Worm (Caenorhabditis elegans) whole organism, L1 larva: ENCODE measurements around the gene ZK105.12.

Experiments used
- C04F5.9 ChIP-seq: sonication (generic microtip); optimal IDR thresholded peaks from 2 replicates; lab custom pipeline; 2016; ENCODE audit warnings: missing genetic modification characterization, missing compliant biosample characterization
- C16A3.4 ChIP-seq: fragments of 150-350 bp; optimal IDR thresholded peaks from 2 replicates; lab custom pipeline; 2014; ENCODE audit warnings: missing biosample characterization, missing genetic modification characterization
- Y116A8C.19 ChIP-seq: sonication (generic microtip); optimal IDR thresholded peaks from 2 replicates; lab custom pipeline; 2016; ENCODE audit warnings: missing compliant biosample characterization, missing genetic modification characterization, borderline replicate concordance
- aha-1 ChIP-seq: fragments of 150-350 bp; optimal IDR thresholded peaks from 2 replicates; lab custom pipeline; 2014; ENCODE audit warnings: missing biosample characterization, missing genetic modification characterization
- aly-2 ChIP-seq: fragments of 150-350 bp; optimal IDR thresholded peaks from 2 replicates; lab custom pipeline; 2014; ENCODE audit warnings: missing biosample characterization, missing genetic modification characterization
- ama-1 ChIP-seq: fragments of 150-350 bp; optimal IDR thresholded peaks from 2 replicates; lab custom pipeline; 2014
- blmp-1 ChIP-seq: fragments of 150-350 bp; optimal IDR thresholded peaks from 2 replicates; lab custom pipeline; 2014; ENCODE audit warnings: missing biosample characterization, missing genetic modification characterization
- efl-1 ChIP-seq, 4 experiments: fragments of 150-350 bp; optimal IDR thresholded peaks in 3 of 4; peaks in 1 of 4; 1 replicate in 1 of 4; 2 replicates in 3 of 4; lab custom pipeline; 2014; ENCODE audit warnings: missing biosample characterization in 2 of 4, missing genetic modification characterization in 2 of 4, missing genetic modification reagents in 2 of 4
- elt-3 ChIP-seq, 6 experiments: fragments of 150-350 bp in 1 of 6; sonication (generic microtip); optimal IDR thresholded peaks; 2 replicates each; lab custom pipeline; 2017 to 2018; ENCODE audit warnings: missing biosample characterization in 6 of 6, missing genetic modification characterization in 6 of 6, inconsistent platforms in 1 of 6
- fkh-10 ChIP-seq: sonication (generic microtip); optimal IDR thresholded peaks from 2 replicates; lab custom pipeline; 2017; ENCODE audit warnings: missing biosample characterization, missing genetic modification reagents, missing genetic modification characterization
- fkh-8 ChIP-seq: sonication (generic microtip); optimal IDR thresholded peaks from 2 replicates; lab custom pipeline; 2016; ENCODE audit warnings: mild to moderate bottlenecking, missing genetic modification characterization, missing compliant biosample characterization
- fos-1 ChIP-seq: fragments of 150-350 bp; optimal IDR thresholded peaks from 2 replicates; lab custom pipeline; 2014; ENCODE audit warnings: missing biosample characterization, missing genetic modification characterization
- irx-1 ChIP-seq: sonication (generic microtip); optimal IDR thresholded peaks from 2 replicates; lab custom pipeline; 2016; ENCODE audit warnings: missing genetic modification characterization, missing compliant biosample characterization
- isw-1 ChIP-seq: fragments of 200-800 bp; sonication (Bioruptor generic); IDR thresholded peaks from 2 replicates; pipeline ENCODE4 v1.3.6; 2022; ENCODE audit warnings: missing genetic modification characterization, missing compliant biosample characterization
- lin-13 ChIP-seq: fragments of 150-350 bp; optimal IDR thresholded peaks from 2 replicates; lab custom pipeline; 2014; ENCODE audit warnings: missing biosample characterization, missing genetic modification reagents, missing genetic modification characterization
- lin-35 ChIP-seq, 2 experiments: fragments of 150-350 bp; optimal IDR thresholded peaks; 2 replicates each; lab custom pipeline; 2014; ENCODE audit warnings: missing biosample characterization in 2 of 2, missing genetic modification characterization in 2 of 2, missing genetic modification reagents in 2 of 2
- lin-39 ChIP-seq: fragments of 150-350 bp; optimal IDR thresholded peaks from 2 replicates; lab custom pipeline; 2014; ENCODE audit warnings: missing biosample characterization, missing genetic modification reagents, missing genetic modification characterization
- lir-3 ChIP-seq: sonication (generic microtip); optimal IDR thresholded peaks from 2 replicates; lab custom pipeline; 2016; ENCODE audit warnings: mild to moderate bottlenecking, missing genetic modification characterization, moderate library complexity, missing compliant biosample characterization; ENCODE audit not compliant: poor library complexity
- mef-2 ChIP-seq: fragments of 150-350 bp; optimal IDR thresholded peaks from 2 replicates; lab custom pipeline; 2014; ENCODE audit warnings: missing biosample characterization, missing genetic modification characterization
- nhr-11 ChIP-seq: fragments of 150-350 bp; optimal IDR thresholded peaks from 2 replicates; lab custom pipeline; 2014; ENCODE audit warnings: missing biosample characterization, missing genetic modification characterization
- nhr-12 ChIP-seq: sonication (generic microtip); optimal IDR thresholded peaks from 2 replicates; lab custom pipeline; 2017; ENCODE audit warnings: missing biosample characterization, missing genetic modification characterization
- nhr-19 ChIP-seq: fragments of 200-800 bp; sonication (Bioruptor generic); conservative IDR thresholded peaks from 2 replicates; pipeline ENCODE4 v1.3.6; 2022; ENCODE audit warnings: missing genetic modification characterization, missing compliant biosample characterization
- nhr-20 ChIP-seq: sonication (generic microtip); optimal IDR thresholded peaks from 2 replicates; lab custom pipeline; 2016; ENCODE audit warnings: mild to moderate bottlenecking, missing genetic modification characterization, missing compliant biosample characterization
- nhr-237 ChIP-seq: fragments of 150-350 bp; optimal IDR thresholded peaks from 2 replicates; lab custom pipeline; 2014; ENCODE audit warnings: missing biosample characterization, missing genetic modification characterization
- nhr-28 ChIP-seq: fragments of 150-350 bp; optimal IDR thresholded peaks from 2 replicates; lab custom pipeline; 2014; ENCODE audit warnings: missing biosample characterization, missing genetic modification characterization
- nhr-47 ChIP-seq: sonication (generic microtip); optimal IDR thresholded peaks from 2 replicates; lab custom pipeline; 2016; ENCODE audit warnings: mild to moderate bottlenecking, missing genetic modification characterization, moderate library complexity, missing compliant biosample characterization
- nhr-71 ChIP-seq: sonication (generic microtip); optimal IDR thresholded peaks from 2 replicates; lab custom pipeline; 2016; ENCODE audit warnings: mild to moderate bottlenecking, missing genetic modification characterization, moderate library complexity, missing compliant biosample characterization
- nhr-77 ChIP-seq: fragments of 150-350 bp; optimal IDR thresholded peaks from 2 replicates; lab custom pipeline; 2014; ENCODE audit warnings: missing biosample characterization, missing genetic modification characterization
- nhr-84 ChIP-seq: sonication (generic microtip); optimal IDR thresholded peaks from 2 replicates; lab custom pipeline; 2017; ENCODE audit warnings: missing biosample characterization, missing genetic modification characterization
- nhr-85 ChIP-seq: sonication (generic microtip); peaks from one replicate; lab custom pipeline; 2016; ENCODE audit warnings: missing genetic modification characterization, inconsistent platforms, missing compliant biosample characterization
- nhr-90 ChIP-seq: sonication (generic microtip); optimal IDR thresholded peaks from 2 replicates; lab custom pipeline; 2016; ENCODE audit warnings: mild to moderate bottlenecking, missing genetic modification characterization, missing compliant biosample characterization; ENCODE audit not compliant: poor library complexity
- rnt-1 ChIP-seq: sonication (generic microtip); optimal IDR thresholded peaks from 2 replicates; lab custom pipeline; 2016; ENCODE audit warnings: mild to moderate bottlenecking, missing genetic modification characterization, moderate library complexity, missing compliant biosample characterization
- snpc-4 ChIP-seq: fragments of 150-350 bp; optimal IDR thresholded peaks from 2 replicates; lab custom pipeline; 2014; ENCODE audit warnings: missing biosample characterization, missing genetic modification characterization
- snu-23 ChIP-seq: sonication (generic microtip); optimal IDR thresholded peaks from 2 replicates; lab custom pipeline; 2016; ENCODE audit warnings: missing genetic modification characterization, missing compliant biosample characterization
- sup-37 ChIP-seq: fragments of 200-800 bp; sonication (Bioruptor generic); optimal IDR thresholded peaks from 2 replicates; lab custom pipeline; 2018; ENCODE audit warnings: mild to moderate bottlenecking, missing genetic modification characterization, missing compliant biosample characterization
- swsn-7 ChIP-seq: sonication (generic microtip); optimal IDR thresholded peaks from 2 replicates; lab custom pipeline; 2016; ENCODE audit warnings: missing genetic modification characterization, missing compliant biosample characterization
- unc-130 ChIP-seq: fragments of 150-350 bp; optimal IDR thresholded peaks from 2 replicates; lab custom pipeline; 2017; ENCODE audit warnings: missing biosample characterization, missing genetic modification characterization, inconsistent platforms
- unc-62 ChIP-seq: fragments of 150-350 bp; optimal IDR thresholded peaks from 2 replicates; lab custom pipeline; 2014; ENCODE audit warnings: missing biosample characterization, missing genetic modification reagents, missing genetic modification characterization
- xbp-1 ChIP-seq: sonication (generic microtip); optimal IDR thresholded peaks from 2 replicates; lab custom pipeline; 2016; ENCODE audit warnings: missing genetic modification characterization, missing compliant biosample characterization
- zag-1 ChIP-seq: fragments of 150-350 bp; optimal IDR thresholded peaks from 2 replicates; lab custom pipeline; 2014; ENCODE audit warnings: missing biosample characterization, missing genetic modification characterization
- zip-4 ChIP-seq: fragments of 200-800 bp; sonication (Bioruptor generic); optimal IDR thresholded peaks from 2 replicates; lab custom pipeline; 2018; ENCODE audit warnings: mild to moderate bottlenecking, missing genetic modification characterization, moderate library complexity, missing compliant biosample characterization
- ztf-11 ChIP-seq, 2 experiments: sonication (generic microtip); optimal IDR thresholded peaks; 2 replicates each; lab custom pipeline; 2016 to 2017; ENCODE audit warnings: missing genetic modification characterization in 2 of 2, missing biosample characterization in 1 of 2, missing compliant biosample characterization in 1 of 2
- ztf-4 ChIP-seq: fragments of 150-350 bp; optimal IDR thresholded peaks from 2 replicates; lab custom pipeline; 2014; ENCODE audit warnings: missing biosample characterization, missing genetic modification characterization

ZK105.12 gene

DNA sequence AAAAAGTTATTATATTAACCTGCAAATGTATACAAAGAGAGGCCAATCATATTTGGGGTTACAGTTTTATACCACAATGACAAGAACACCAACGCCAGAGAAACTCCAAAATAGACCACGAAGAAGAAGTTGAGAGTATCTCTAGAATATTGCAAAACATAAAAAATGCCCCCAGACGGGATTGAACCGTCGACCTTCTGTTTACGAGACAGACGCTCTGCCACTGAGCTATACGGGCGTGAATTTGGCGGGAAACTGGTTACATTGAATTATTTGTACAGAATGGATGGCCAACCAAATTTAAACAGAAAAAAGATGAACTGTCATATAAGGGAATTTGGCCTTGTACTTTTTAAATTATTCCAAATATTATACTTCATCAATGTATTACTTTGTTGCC lies 14.6 kb upstream of the ZK105.12 start (continued):
- TF ChIP-seq efl-1 (optimal IDR thresholded peaks at IDR 0.05; lab: Kevin White, UChicago): peak; percentile 38 to 52
- TF ChIP-seq efl-1 (GFP tag; optimal IDR thresholded peaks at IDR 0.05 in 1 of 2; lab: Kevin White, UChicago): peak; percentile 47 to 93
- peak; percentile 54 for TF ChIP-seq C16A3.4
- peak; percentile 42 for TF ChIP-seq lin-13 (GFP tag; lab: Kevin White, UChicago)
- peak; percentile 73 for TF ChIP-seq ztf-4 (tag; lab: Kevin White, UChicago)
- TF ChIP-seq aha-1 (tag; lab: Kevin White, UChicago): no peak
- no peak for TF ChIP-seq mef-2 (tag; lab: Kevin White, UChicago)
- TF ChIP-seq snpc-4: no peak
- TF ChIP-seq unc-130 (tag; lab: Kevin White, UChicago): peak; percentile 13
- peak; percentile 19 for TF ChIP-seq rnt-1 (tag; lab: Kevin White, UChicago)
- no peak for TF ChIP-seq nhr-11
- TF ChIP-seq ama-1 (lab: Kevin White, UChicago): peak; percentile 62
- peak; percentile 79 for TF ChIP-seq snu-23 (GFP tag; lab: Kevin White, UChicago)
- peak; percentile 59 for TF ChIP-seq nhr-47 (tag; lab: Kevin White, UChicago)
- peak; percentile 56 for TF ChIP-seq swsn-7 (tag; lab: Kevin White, UChicago)
- peak; percentile 46 to 82 for TF ChIP-seq lin-35 (GFP tag; optimal IDR thresholded peaks at IDR 0.05; lab: Kevin White, UChicago)
- no peak for TF ChIP-seq fkh-10 (GFP tag; lab: Kevin White, UChicago)
- TF ChIP-seq ztf-11 (tag; optimal IDR thresholded peaks at IDR 0.05; lab: Kevin White, UChicago): no peak
- TF ChIP-seq nhr-237 (tag; lab: Kevin White, UChicago): no peak
- TF ChIP-seq C04F5.9: no peak
- TF ChIP-seq fos-1 (tag; lab: Kevin White, UChicago): peak; percentile 50
- TF ChIP-seq nhr-20 (tag; lab: Kevin White, UChicago): peak; percentile 67
- no peak for TF ChIP-seq nhr-12
- no peak for TF ChIP-seq Y116A8C.19 (tag; lab: Kevin White, UChicago)
- TF ChIP-seq nhr-28 (tag; lab: Kevin White, UChicago): no peak
- no peak for TF ChIP-seq aly-2 (tag; lab: Kevin White, UChicago)
- peak; percentile 66 for TF ChIP-seq nhr-90 (tag; lab: Kevin White, UChicago)
- no peak for TF ChIP-seq nhr-84 (tag; lab: Kevin White, UChicago)
- no peak for TF ChIP-seq lin-39
- TF ChIP-seq isw-1: no peak
- TF ChIP-seq lir-3 (tag; lab: Kevin White, UChicago): peak; percentile 48
- peak; percentile 71 for TF ChIP-seq nhr-71 (tag; lab: Kevin White, UChicago)
- no peak for TF ChIP-seq sup-37 (GFP tag; lab: Kevin White, UChicago)
- peak in 2 of 6 experiments; percentile 2 to 48 for TF ChIP-seq elt-3 (tag; optimal IDR thresholded peaks at IDR 0.05; lab: Kevin White, UChicago)
- no peak for TF ChIP-seq zip-4 (GFP tag; lab: Kevin White, UChicago)

ce11 chrV:7728679-7729027 lies 12.7 kb upstream of the ZK105.12 start, which contains the start of gene Y97E10C.1:
TSS of gene Y97E10C.1 (plus strand) at chrV:7728879.
- TF ChIP-seq lir-3 (tag; lab: Kevin White, UChicago) (no peak), zag-1 (tag; lab: Kevin White, UChicago) (no peak), isw-1 (no peak), swsn-7 (tag; lab: Kevin White, UChicago) (no peak), nhr-85 (tag; lab: Kevin White, UChicago) (peak; percentile 87), blmp-1 (tag; lab: Kevin White, UChicago) (peak; percentile 79), C04F5.9 (no peak), fkh-8 (tag; lab: Kevin White, UChicago) (no peak), elt-3 (tag; optimal IDR thresholded peaks at IDR 0.05; lab: Kevin White, UChicago) (peak in 1 of 6 experiments; percentile 18), nhr-77 (tag; lab: Kevin White, UChicago) (no peak), efl-1 (optimal IDR thresholded peaks at IDR 0.05; lab: Kevin White, UChicago) (no peak), efl-1 (GFP tag; optimal IDR thresholded peaks at IDR 0.05 in 1 of 2; lab: Kevin White, UChicago) (peak in 1 of 2 experiments; percentile 37), irx-1 (tag; lab: Kevin White, UChicago) (no peak), unc-62 (GFP tag; lab: Kevin White, UChicago) (no peak), xbp-1 (tag; lab: Kevin White, UChicago) (no peak), nhr-19 (GFP tag; lab: Robert Waterston, UW) (no peak)
